Worm (Caenorhabditis elegans) whole organism, late embryonic: ENCODE data around the gene C08H9.18.

Experiments used
- ama-1 ChIP-seq: fragments of 150-350 bp; optimal IDR thresholded peaks from 2 replicates; lab custom pipeline; 2014
- ceh-24 ChIP-seq: sonication (generic microtip); optimal IDR thresholded peaks from 2 replicates; lab custom pipeline; 2016; ENCODE audit warnings: mild to moderate bottlenecking, missing genetic modification characterization, missing compliant biosample characterization
- dve-1 ChIP-seq: sonication (generic microtip); optimal IDR thresholded peaks from 2 replicates; lab custom pipeline; 2017; ENCODE audit warnings: antibody characterized with exemption, mild to moderate bottlenecking, missing genetic modification characterization, missing compliant biosample characterization
- ets-4 ChIP-seq: sonication (generic microtip); optimal IDR thresholded peaks from 2 replicates; lab custom pipeline; 2016; ENCODE audit warnings: missing genetic modification characterization, missing compliant biosample characterization
- fkh-6 ChIP-seq: sonication (generic microtip); optimal IDR thresholded peaks from 2 replicates; lab custom pipeline; 2016; ENCODE audit warnings: missing genetic modification characterization, missing compliant biosample characterization
- lim-6 ChIP-seq: sonication (generic microtip); optimal IDR thresholded peaks from 2 replicates; lab custom pipeline; 2016; ENCODE audit warnings: missing genetic modification characterization, missing compliant biosample characterization
- lin-11 ChIP-seq: fragments of 200-800 bp; sonication (Bioruptor generic); optimal IDR thresholded peaks from 2 replicates; lab custom pipeline; 2018; ENCODE audit warnings: mild to moderate bottlenecking, missing genetic modification characterization, missing compliant biosample characterization
- nfya-1 ChIP-seq: sonication (generic microtip); optimal IDR thresholded peaks from 2 replicates; lab custom pipeline; 2017; ENCODE audit warnings: missing genetic modification characterization, mild to moderate bottlenecking, missing compliant biosample characterization, antibody characterized with exemption, moderate library complexity
- pag-3 ChIP-seq: sonication (generic microtip); optimal IDR thresholded peaks from 2 replicates; lab custom pipeline; 2016; ENCODE audit warnings: missing compliant biosample characterization, missing genetic modification characterization, borderline replicate concordance
- pat-9 ChIP-seq: fragments of 200-800 bp; sonication (Bioruptor generic); optimal IDR thresholded peaks from 2 replicates; lab custom pipeline; 2018; ENCODE audit warnings: mild to moderate bottlenecking, missing genetic modification characterization, moderate library complexity, missing compliant biosample characterization
- sox-2 ChIP-seq: fragments of 200-800 bp; sonication (Bioruptor generic); IDR thresholded peaks from 2 replicates; pipeline ENCODE4 v1.3.6; 2022; ENCODE audit warnings: missing genetic modification reagents, missing genetic modification characterization, missing compliant biosample characterization
- unc-55 ChIP-seq: sonication (generic microtip); optimal IDR thresholded peaks from 2 replicates; lab custom pipeline; 2017; ENCODE audit warnings: missing biosample characterization, missing genetic modification reagents, missing genetic modification characterization

DNA sequence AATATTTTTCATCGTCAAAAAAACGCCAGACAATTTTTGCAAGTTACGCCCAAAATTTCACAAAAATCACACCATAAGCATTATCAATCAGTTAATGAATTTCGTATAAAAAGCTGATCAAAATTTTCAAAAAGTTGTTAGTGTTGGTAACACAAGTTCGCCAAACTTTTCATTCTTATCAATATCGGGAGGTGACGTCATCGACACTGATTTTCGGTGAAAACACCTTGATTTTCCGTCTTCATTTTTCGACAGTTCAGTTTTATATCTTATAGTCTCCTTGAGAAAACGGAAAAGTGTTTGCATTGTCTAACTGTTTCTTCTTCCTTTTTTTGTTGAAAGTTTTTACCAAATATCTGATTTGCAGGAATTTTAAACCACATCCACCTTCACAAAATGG lies 18.8 kb upstream of the C08H9.18 start, which contains the start of gene C08H9.15:
- TF ChIP-seq lim-6 (no peak), ama-1 (no peak), dve-1 (tag; lab: Kevin White, UChicago) (no peak), sox-2 (GFP tag; lab: Robert Waterston, UW) (no peak), fkh-6 (tag; lab: Kevin White, UChicago) (no peak), pag-3 (no peak), ceh-24 (tag; lab: Kevin White, UChicago) (no peak), nfya-1 (tag; lab: Kevin White, UChicago) (no peak), unc-55 (GFP tag; lab: Kevin White, UChicago) (no peak), pat-9 (tag; lab: Kevin White, UChicago) (no peak), lin-11 (no peak), ets-4 (tag; lab: Kevin White, UChicago) (no peak)
